Worm (Caenorhabditis elegans) whole organism, L3 larva: Measurements from ENCODE around the gene ipmk-1.

Experiments
- R02D3.7 ChIP-seq: fragments of 150-350 bp; optimal IDR thresholded peaks from 2 replicates; lab custom pipeline; 2014; ENCODE audit warnings: missing biosample characterization, missing genetic modification characterization
- aly-2 ChIP-seq: fragments of 150-350 bp; optimal IDR thresholded peaks from 2 replicates; lab custom pipeline; 2014; ENCODE audit warnings: missing biosample characterization, missing genetic modification characterization
- ama-1 ChIP-seq: fragments of 150-350 bp; optimal IDR thresholded peaks from 2 replicates; lab custom pipeline; 2018
- ceh-82 ChIP-seq: fragments of 150-350 bp; optimal IDR thresholded peaks from 2 replicates; lab custom pipeline; 2014; ENCODE audit warnings: missing biosample characterization, missing genetic modification characterization
- elt-1 ChIP-seq: fragments of 150-350 bp; optimal IDR thresholded peaks from 2 replicates; lab custom pipeline; 2014; ENCODE audit warnings: missing biosample characterization, missing genetic modification characterization
- mml-1 ChIP-seq: fragments of 150-350 bp; sonication (generic microtip); optimal IDR thresholded peaks from 3 replicates; lab custom pipeline; 2014; ENCODE audit warnings: missing biosample characterization, missing genetic modification characterization
- nhr-11 ChIP-seq: fragments of 150-350 bp; optimal IDR thresholded peaks from 2 replicates; lab custom pipeline; 2014; ENCODE audit warnings: missing biosample characterization, missing genetic modification characterization
- nhr-25 ChIP-seq: sonication (generic microtip); optimal IDR thresholded peaks from 2 replicates; lab custom pipeline; 2017; ENCODE audit warnings: missing biosample characterization, missing genetic modification characterization
- nhr-76 ChIP-seq: fragments of 150-350 bp; sonication (generic microtip); optimal IDR thresholded peaks from 5 replicates; lab custom pipeline; 2014; ENCODE audit warnings: missing biosample characterization, missing genetic modification characterization
- nhr-77 ChIP-seq: fragments of 150-350 bp; optimal IDR thresholded peaks from 2 replicates; lab custom pipeline; 2014; ENCODE audit warnings: missing biosample characterization, missing genetic modification characterization
- pha-4 ChIP-seq: fragments of 150-350 bp; optimal IDR thresholded peaks from 2 replicates; lab custom pipeline; 2014; ENCODE audit warnings: missing biosample characterization, missing genetic modification reagents, missing genetic modification characterization
- skn-1 ChIP-seq: fragments of 150-350 bp; optimal IDR thresholded peaks from 2 replicates; lab custom pipeline; 2014; ENCODE audit warnings: missing biosample characterization, missing genetic modification characterization
- unc-62 ChIP-seq: fragments of 150-350 bp; sonication (generic microtip); optimal IDR thresholded peaks from 4 replicates; lab custom pipeline; 2014; ENCODE audit warnings: missing biosample characterization, missing genetic modification reagents, missing genetic modification characterization

DNA sequence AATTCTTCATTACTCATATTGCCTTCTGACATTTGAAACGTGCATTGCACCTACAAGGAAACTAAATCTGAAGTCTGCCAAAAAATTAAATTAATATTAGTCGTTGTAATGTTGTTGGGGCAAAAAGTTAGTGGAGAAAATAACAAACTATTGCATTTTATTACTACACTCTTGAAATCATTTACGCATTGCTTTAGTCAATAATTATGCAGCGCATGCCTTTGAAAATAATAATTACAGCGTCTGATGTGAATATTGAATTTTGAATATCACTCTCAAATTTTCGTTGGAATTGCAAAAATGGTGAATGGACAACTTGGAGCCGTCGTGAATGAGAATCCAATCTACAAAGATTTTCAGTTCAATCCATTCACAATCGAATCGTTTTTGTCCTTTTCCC, 49.7 kb upstream of the ipmk-1 start, which contains the start of gene sru-19:
- no peak for TF ChIP-seq ama-1 (lab: Kevin White, UChicago)
- no peak for TF ChIP-seq unc-62 (GFP tag; lab: Kevin White, UChicago)
- TF ChIP-seq pha-4 (tag; lab: Kevin White, UChicago), result no peak
- no peak for TF ChIP-seq nhr-77 (tag; lab: Kevin White, UChicago)
- TF ChIP-seq nhr-11 (tag; lab: Kevin White, UChicago), result no peak
- no peak for TF ChIP-seq ceh-82 (tag; lab: Kevin White, UChicago)
- no peak for TF ChIP-seq nhr-76 (tag; lab: Kevin White, UChicago)
- TF ChIP-seq elt-1 (tag; lab: Kevin White, UChicago), result no peak
- no peak for TF ChIP-seq aly-2 (tag; lab: Kevin White, UChicago)
- TF ChIP-seq mml-1 (tag; lab: Kevin White, UChicago), result no peak
- no peak for TF ChIP-seq R02D3.7
- no peak for TF ChIP-seq skn-1 (tag; lab: Kevin White, UChicago)
- no peak for TF ChIP-seq nhr-25 (tag; lab: Kevin White, UChicago)
